Worm (Caenorhabditis elegans) whole organism, L4 larva: Measurements from ENCODE around the gene AH10.4.
A peak's percentile ranks its signal among the peaks of the same experiment; 100 is the strongest.

Experiments used
- F26F4.8 ChIP-seq: fragments of 200-800 bp; sonication (Bioruptor generic); conservative IDR thresholded peaks from 2 replicates; pipeline ENCODE4 v1.3.6; 2022; ENCODE audit warnings: missing genetic modification characterization, missing compliant biosample characterization
- R02D3.7 ChIP-seq: fragments of 150-350 bp; sonication (generic microtip); optimal IDR thresholded peaks from 3 replicates; lab custom pipeline; 2014; ENCODE audit warnings: missing biosample characterization, missing genetic modification characterization
- T26A8.4 ChIP-seq: fragments of 200-800 bp; sonication (Bioruptor generic); IDR thresholded peaks from 2 replicates; pipeline ENCODE4 v1.3.6; 2022; ENCODE audit warnings: missing genetic modification characterization, missing compliant biosample characterization
- Y105C5A.15 ChIP-seq: fragments of 200-800 bp; sonication (Bioruptor generic); IDR thresholded peaks from 2 replicates; pipeline ENCODE4 v1.3.6; 2022; ENCODE audit warnings: missing genetic modification characterization, missing compliant biosample characterization
- Y5F2A.4 ChIP-seq: fragments of 200-800 bp; sonication (Bioruptor generic); optimal IDR thresholded peaks from 2 replicates; lab custom pipeline; 2018; ENCODE audit warnings: mild to moderate bottlenecking, missing genetic modification characterization, missing compliant biosample characterization
- Y75B8A.6 ChIP-seq: fragments of 200-800 bp; sonication (Bioruptor generic); IDR thresholded peaks from 2 replicates; pipeline ENCODE4 v1.3.6; 2022; ENCODE audit warnings: missing genetic modification reagents, missing genetic modification characterization, missing compliant biosample characterization
- ZK546.5 ChIP-seq, 2 experiments: sonication (generic microtip); optimal IDR thresholded peaks; 2 replicates each; lab custom pipeline; 2017; ENCODE audit warnings: missing biosample characterization in 2 of 2, missing genetic modification characterization in 2 of 2
- aly-2 ChIP-seq: sonication (generic microtip); optimal IDR thresholded peaks from 2 replicates; lab custom pipeline; 2018; ENCODE audit warnings: missing biosample characterization, missing genetic modification characterization
- ama-1 ChIP-seq: fragments of 150-350 bp; optimal IDR thresholded peaks from 2 replicates; lab custom pipeline; 2014; ENCODE audit warnings: inconsistent platforms, mixed read lengths
- arid-1 ChIP-seq: fragments of 200-800 bp; sonication (Bioruptor generic); conservative IDR thresholded peaks from 2 replicates; pipeline ENCODE4 v1.3.6; 2022; ENCODE audit warnings: missing genetic modification reagents, missing genetic modification characterization, missing compliant biosample characterization
- daf-16 ChIP-seq, 3 experiments: sonication (generic microtip); optimal IDR thresholded peaks; 2 replicates each; lab custom pipeline; 2016 to 2017; ENCODE audit warnings: missing genetic modification characterization in 3 of 3, missing genetic modification reagents in 3 of 3, mild to moderate bottlenecking in 2 of 3, missing compliant biosample characterization in 2 of 3, missing biosample characterization in 1 of 3, moderate library complexity in 1 of 3
- daf-19 ChIP-seq: fragments of 200-800 bp; sonication (Bioruptor generic); conservative IDR thresholded peaks from 2 replicates; pipeline ENCODE4 v1.3.6; 2022; ENCODE audit warnings: missing genetic modification characterization, missing compliant biosample characterization
- dmd-6 ChIP-seq: fragments of 200-800 bp; sonication (Bioruptor generic); IDR thresholded peaks from 2 replicates; pipeline ENCODE4 v1.3.6; 2022; ENCODE audit warnings: missing genetic modification reagents, missing genetic modification characterization, missing compliant biosample characterization
- dve-1 ChIP-seq: sonication (generic microtip); optimal IDR thresholded peaks from 2 replicates; lab custom pipeline; 2017; ENCODE audit warnings: antibody characterized with exemption, mild to moderate bottlenecking, missing genetic modification characterization, missing compliant biosample characterization; ENCODE audit not compliant: insufficient read depth
- fos-1 ChIP-seq: fragments of 150-350 bp; optimal IDR thresholded peaks from 2 replicates; lab custom pipeline; 2014; ENCODE audit warnings: missing biosample characterization, missing genetic modification characterization
- gei-8 ChIP-seq: fragments of 200-800 bp; sonication (Bioruptor generic); optimal IDR thresholded peaks from 2 replicates; lab custom pipeline; 2018; ENCODE audit warnings: mild to moderate bottlenecking, missing genetic modification characterization, missing compliant biosample characterization
- hif-1 ChIP-seq, 2 experiments: sonication (generic microtip); optimal IDR thresholded peaks; 2 replicates each; lab custom pipeline; 2016 to 2017; ENCODE audit warnings: missing compliant biosample characterization in 2 of 2, missing genetic modification characterization in 2 of 2, missing genetic modification reagents in 2 of 2, missing genotype in 2 of 2, mild to moderate bottlenecking in 1 of 2
- hlh-11 ChIP-seq: fragments of 200-800 bp; sonication (Bioruptor generic); optimal IDR thresholded peaks from 2 replicates; lab custom pipeline; 2018; ENCODE audit warnings: mild to moderate bottlenecking, missing genetic modification characterization, missing compliant biosample characterization
- jun-1 ChIP-seq: fragments of 150-350 bp; optimal IDR thresholded peaks from 2 replicates; lab custom pipeline; 2014; ENCODE audit warnings: missing biosample characterization, missing genetic modification reagents, missing genetic modification characterization
- lim-7 ChIP-seq: fragments of 200-800 bp; sonication (Bioruptor generic); IDR thresholded peaks from 2 replicates; pipeline ENCODE4 v1.3.6; 2022; ENCODE audit warnings: missing genetic modification characterization, missing compliant biosample characterization
- lin-15B ChIP-seq: fragments of 150-350 bp; sonication (generic microtip); optimal IDR thresholded peaks from 3 replicates; lab custom pipeline; 2014; ENCODE audit warnings: missing biosample characterization, missing genetic modification characterization
- lin-29 ChIP-seq: fragments of 200-800 bp; sonication (Bioruptor generic); IDR thresholded peaks from 2 replicates; pipeline ENCODE4 v1.3.6; 2022; ENCODE audit warnings: missing genetic modification reagents, missing genetic modification characterization, missing compliant biosample characterization
- mdt-29 ChIP-seq: fragments of 200-800 bp; sonication (Bioruptor generic); IDR thresholded peaks from 2 replicates; pipeline ENCODE4 v1.3.6; 2022; ENCODE audit warnings: missing genetic modification reagents, missing genetic modification characterization, missing compliant biosample characterization
- nhr-237 ChIP-seq: sonication (generic microtip); optimal IDR thresholded peaks from 2 replicates; lab custom pipeline; 2017; ENCODE audit warnings: missing biosample characterization, missing genetic modification characterization
- nhr-25 ChIP-seq: sonication (generic microtip); optimal IDR thresholded peaks from 2 replicates; lab custom pipeline; 2017; ENCODE audit warnings: missing genetic modification characterization, mild to moderate bottlenecking, missing compliant biosample characterization, antibody characterized with exemption, moderate library complexity, borderline replicate concordance; ENCODE audit not compliant: insufficient read depth
- nhr-28 ChIP-seq: fragments of 150-350 bp; optimal IDR thresholded peaks from 2 replicates; lab custom pipeline; 2014; ENCODE audit warnings: missing biosample characterization, missing genetic modification characterization
- nhr-41 ChIP-seq: fragments of 200-800 bp; sonication (Bioruptor generic); IDR thresholded peaks from 2 replicates; pipeline ENCODE4 v1.3.6; 2022; ENCODE audit warnings: missing genetic modification reagents, missing genetic modification characterization, missing compliant biosample characterization
- saeg-2 ChIP-seq: fragments of 200-800 bp; sonication (Bioruptor generic); IDR thresholded peaks from 2 replicates; pipeline ENCODE4 v1.3.6; 2022; ENCODE audit warnings: missing genetic modification reagents, missing genetic modification characterization, missing compliant biosample characterization
- skn-1 ChIP-seq: fragments of 150-350 bp; optimal IDR thresholded peaks from 2 replicates; lab custom pipeline; 2014; ENCODE audit warnings: missing biosample characterization, missing genetic modification characterization
- spr-1 ChIP-seq: sonication (generic microtip); optimal IDR thresholded peaks from 2 replicates; lab custom pipeline; 2016; ENCODE audit warnings: mild to moderate bottlenecking, missing genetic modification characterization, missing compliant biosample characterization
- spr-3 ChIP-seq: fragments of 200-800 bp; sonication (Bioruptor generic); optimal IDR thresholded peaks from 2 replicates; lab custom pipeline; 2018; ENCODE audit warnings: mild to moderate bottlenecking, missing genetic modification characterization, missing compliant biosample characterization
- unc-39 ChIP-seq: sonication (generic microtip); optimal IDR thresholded peaks from 2 replicates; lab custom pipeline; 2017; ENCODE audit warnings: missing biosample characterization, missing genetic modification characterization
- zfp-2 ChIP-seq: sonication (generic microtip); optimal IDR thresholded peaks from 2 replicates; lab custom pipeline; 2016; ENCODE audit warnings: mild to moderate bottlenecking, missing genetic modification characterization, missing compliant biosample characterization
- zip-11 ChIP-seq: fragments of 200-800 bp; sonication (Bioruptor generic); IDR thresholded peaks from 2 replicates; pipeline ENCODE4 v1.3.6; 2022; ENCODE audit warnings: missing genetic modification characterization, missing compliant biosample characterization
- ztf-11 ChIP-seq: fragments of 150-350 bp; optimal IDR thresholded peaks from 2 replicates; lab custom pipeline; 2014; ENCODE audit warnings: missing biosample characterization, missing genetic modification characterization
- ztf-7 ChIP-seq: fragments of 150-350 bp; optimal IDR thresholded peaks from 2 replicates; lab custom pipeline; 2014; ENCODE audit warnings: missing biosample characterization, missing genetic modification characterization

Gene AH10.4

DNA sequence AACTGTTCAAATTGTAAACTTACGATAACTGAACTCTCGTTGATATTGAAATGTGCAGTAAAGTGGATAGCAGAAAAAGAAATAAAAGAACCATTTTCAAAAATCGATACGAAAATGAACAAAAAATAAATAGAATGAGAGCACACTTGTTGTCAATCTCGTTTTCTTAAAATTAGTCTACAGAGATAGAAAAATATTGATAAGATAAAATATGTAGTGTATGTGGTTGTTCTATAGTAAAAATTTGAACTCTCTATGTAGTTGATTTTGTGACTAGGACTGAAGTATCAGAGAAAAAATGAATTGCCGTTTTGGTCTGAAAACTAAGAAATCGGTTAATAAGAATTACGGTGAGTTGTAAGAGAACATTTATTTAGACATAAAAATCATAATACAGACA is 33.6 kb upstream of the AH10.4 start, which contains the start of gene cest-2.1:
TSS of gene cest-2.1 (minus strand) at position 198 of the 400 bp plus-strand sequence.
- TF ChIP-seq daf-16 (GFP tag; optimal IDR thresholded peaks at IDR 0.05; lab: Kevin White, UChicago) (no peak), daf-16 (tag; optimal IDR thresholded peaks at IDR 0.05; lab: Kevin White, UChicago) (peak; percentile 38), dve-1 (tag; lab: Kevin White, UChicago) (peak; percentile 11), ztf-11 (tag; lab: Kevin White, UChicago) (no peak), dmd-6 (GFP tag; lab: Robert Waterston, UW) (peak; percentile 44; the same call in 1 of the 2 replicates), nhr-28 (peak; percentile 72)

DNA sequence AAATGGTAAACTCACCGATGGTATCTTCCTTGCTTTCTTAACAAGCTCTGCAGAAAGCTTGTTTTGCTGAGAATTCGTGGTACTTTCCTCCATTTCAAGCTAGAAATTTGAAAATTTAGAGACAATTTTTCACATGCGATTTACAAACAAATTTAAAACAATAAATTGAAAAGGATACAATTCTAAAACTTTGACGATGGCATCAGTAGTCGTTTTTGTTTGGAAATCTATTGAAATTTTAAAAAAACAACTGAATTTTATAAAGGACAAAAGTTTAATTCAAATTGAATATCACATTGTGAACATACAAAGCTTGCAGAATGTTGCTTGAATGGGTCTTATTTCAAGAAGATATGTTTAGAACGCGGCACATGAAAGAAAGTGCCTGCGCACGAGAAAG is 30.0 kb upstream of the AH10.4 start, which contains the start of gene ocam-1:
TSS of gene ocam-1 (minus strand) at position 101 of the 400 bp plus-strand sequence.
- no peak for TF ChIP-seq gei-8 (GFP tag; lab: Kevin White, UChicago)
- TF ChIP-seq ztf-7 = no peak
- TF ChIP-seq Y5F2A.4 (GFP tag; lab: Kevin White, UChicago) = no peak
- no peak for TF ChIP-seq daf-19
- TF ChIP-seq ZK546.5 (tag; optimal IDR thresholded peaks at IDR 0.05; lab: Kevin White, UChicago) = no peak
- TF ChIP-seq lin-15B = no peak
- no peak for TF ChIP-seq nhr-237
- no peak for TF ChIP-seq R02D3.7 (tag; lab: Kevin White, UChicago)
- no peak for TF ChIP-seq Y75B8A.6
- no peak for TF ChIP-seq saeg-2 (GFP tag; lab: Robert Waterston, UW)
- TF ChIP-seq jun-1 (tag; lab: Kevin White, UChicago) = no peak
- no peak for TF ChIP-seq Y105C5A.15 (GFP tag; lab: Robert Waterston, UW)
- TF ChIP-seq hif-1 (tag; optimal IDR thresholded peaks at IDR 0.05; lab: Kevin White, UChicago) = no peak
- TF ChIP-seq lim-7 = no peak
- TF ChIP-seq, all 104 proteins: peak for 0

DNA sequence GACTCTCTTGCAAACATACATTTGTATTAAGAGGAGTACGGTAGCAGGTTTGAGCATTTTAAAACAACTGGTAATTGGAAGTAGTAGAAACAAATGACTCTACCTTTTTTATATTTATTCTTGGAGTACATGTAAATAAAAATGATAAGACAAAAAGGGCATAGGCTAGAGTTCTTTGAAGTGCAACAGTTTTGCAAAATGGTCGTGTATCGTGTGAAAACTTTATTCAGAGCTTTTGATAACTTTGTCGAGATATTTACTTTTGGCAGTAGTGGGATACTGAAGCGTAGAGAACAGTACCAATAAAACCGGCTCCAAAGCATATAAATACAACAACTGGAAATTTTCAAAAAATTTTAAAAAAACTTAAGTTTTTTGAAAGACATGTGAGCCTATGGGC is 29.0 kb upstream of the AH10.4 start, which contains the start of gene cest-1.1:
TSS of gene cest-1.1 (minus strand) at position 101 of the 400 bp plus-strand sequence.
- TF ChIP-seq zfp-2 (no peak), zip-11 (no peak), unc-39 (tag; lab: Kevin White, UChicago) (no peak), spr-1 (tag; lab: Kevin White, UChicago) (no peak), nhr-41 (GFP tag; lab: Robert Waterston, UW) (no peak), aly-2 (no peak), spr-3 (GFP tag; lab: Kevin White, UChicago) (no peak), T26A8.4 (no peak), lin-29 (GFP tag; lab: Robert Waterston, UW) (no peak), F26F4.8 (GFP tag; lab: Robert Waterston, UW) (no peak), skn-1 (tag; lab: Kevin White, UChicago) (no peak), arid-1 (GFP tag; lab: Robert Waterston, UW) (no peak), hlh-11 (no peak), ama-1 (lab: Kevin White, UChicago) (no peak), fos-1 (tag; lab: Kevin White, UChicago) (no peak), mdt-29 (GFP tag; lab: Robert Waterston, UW) (no peak), daf-16 (GFP tag; optimal IDR thresholded peaks at IDR 0.05; lab: Kevin White, UChicago) (no peak), daf-16 (tag; optimal IDR thresholded peaks at IDR 0.05; lab: Kevin White, UChicago) (no peak), nhr-25 (tag; lab: Kevin White, UChicago) (no peak)
- TF ChIP-seq, all 104 proteins: peak for 0

DNA sequence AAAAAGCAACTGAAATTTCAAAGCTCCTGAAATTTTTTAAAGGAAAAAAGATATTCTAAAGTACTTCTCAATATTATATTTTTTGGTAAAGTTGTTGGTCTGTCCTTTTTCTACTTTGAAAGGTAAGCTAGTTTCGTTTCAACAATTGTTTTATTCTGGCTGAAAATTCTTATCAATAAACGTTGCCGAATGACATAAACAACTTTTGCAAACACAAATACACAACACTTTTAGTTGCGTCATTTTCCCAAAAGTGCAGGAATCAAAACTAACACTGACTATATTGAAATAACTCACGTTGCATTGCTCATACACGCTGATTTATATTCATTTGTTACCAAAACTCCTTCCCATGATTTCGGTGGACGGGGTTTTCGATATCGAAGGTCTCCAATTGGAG is 28.1 kb upstream of the AH10.4 start:
- TF ChIP-seq nhr-28 = peak; percentile 42
- TF ChIP-seq fos-1 (tag; lab: Kevin White, UChicago) = no peak
- no peak for TF ChIP-seq daf-16 (GFP tag; optimal IDR thresholded peaks at IDR 0.05; lab: Kevin White, UChicago)
- peak; percentile 95 for TF ChIP-seq daf-16 (tag; optimal IDR thresholded peaks at IDR 0.05; lab: Kevin White, UChicago)
